Fruit fly (Drosophila melanogaster) whole organism, embryonic: ENCODE measurements around the gene aux.
A peak's percentile ranks its signal among the peaks of the same experiment; 100 is the strongest.

Experiments used
- CG10267 ChIP-seq: fragments of 200-800 bp; sonication (Bioruptor generic); optimal IDR thresholded peaks from 2 replicates; lab custom pipeline; 2018; ENCODE audit warnings: missing biosample characterization, mild to moderate bottlenecking, missing genetic modification characterization, moderate library complexity
- CG10543 ChIP-seq: fragments of 200-800 bp; sonication (Bioruptor generic); optimal IDR thresholded peaks from 3 replicates; lab custom pipeline; 2017; ENCODE audit warnings: missing biosample characterization, mild to moderate bottlenecking, missing genetic modification characterization, moderate library complexity
- CG11456 ChIP-seq: fragments of 200-800 bp; sonication (Bioruptor generic); IDR thresholded peaks from 3 replicates; pipeline ENCODE4 v1.3.6; 2022; ENCODE audit warnings: missing biosample characterization, missing genetic modification characterization
- CG11695 ChIP-seq: fragments of 200-800 bp; sonication (Bioruptor generic); IDR thresholded peaks from 3 replicates; pipeline ENCODE4 v1.3.6; 2022; ENCODE audit warnings: missing biosample characterization, missing genetic modification characterization
- CG12071 ChIP-seq: fragments of 200-800 bp; sonication (Bioruptor generic); optimal IDR thresholded peaks from 3 replicates; lab custom pipeline; 2018; ENCODE audit warnings: missing biosample characterization, mild to moderate bottlenecking, missing genetic modification characterization
- CG12236 ChIP-seq: fragments of 200-800 bp; sonication (Bioruptor generic); optimal IDR thresholded peaks from 2 replicates; lab custom pipeline; 2016; ENCODE audit warnings: missing biosample characterization, missing genetic modification characterization
- CG13287 ChIP-seq: fragments of 200-800 bp; sonication (Bioruptor generic); IDR thresholded peaks from 2 replicates; pipeline ENCODE4 v1.3.6; 2022; ENCODE audit warnings: missing biosample characterization, missing genetic modification characterization; ENCODE audit not compliant: partially characterized antibody
- CG14441 ChIP-seq: fragments of 200-800 bp; sonication (Bioruptor generic); IDR thresholded peaks from 2 replicates; pipeline ENCODE4 v1.3.6; 2022; ENCODE audit warnings: missing biosample characterization, missing genetic modification characterization
- CG14710 ChIP-seq: fragments of 200-800 bp; sonication (Bioruptor generic); optimal IDR thresholded peaks from 3 replicates; lab custom pipeline; 2019; ENCODE audit warnings: missing biosample characterization, mild to moderate bottlenecking, missing genetic modification characterization, moderate library complexity
- CG15073 ChIP-seq: fragments of 200-800 bp; sonication (Bioruptor generic); optimal IDR thresholded peaks from 2 replicates; lab custom pipeline; 2016; ENCODE audit warnings: missing biosample characterization, missing genetic modification characterization
- CG17912 ChIP-seq: fragments of 200-800 bp; sonication (Bioruptor generic); optimal IDR thresholded peaks from 2 replicates; lab custom pipeline; 2018; ENCODE audit warnings: missing biosample characterization, mild to moderate bottlenecking, missing genetic modification characterization
- CG1832 ChIP-seq: fragments of 200-800 bp; sonication (Bioruptor generic); optimal IDR thresholded peaks from 2 replicates; lab custom pipeline; 2017; ENCODE audit warnings: missing biosample characterization, mild to moderate bottlenecking, missing genetic modification characterization, inconsistent platforms
- CG2875 ChIP-seq: fragments of 200-800 bp; sonication (Bioruptor generic); optimal IDR thresholded peaks from 2 replicates; lab custom pipeline; 2017; ENCODE audit warnings: missing biosample characterization, mild to moderate bottlenecking, missing genetic modification characterization, missing genetic modification reagents
- CG33557 ChIP-seq: fragments of 200-800 bp; sonication (Bioruptor generic); optimal IDR thresholded peaks from 2 replicates; lab custom pipeline; 2019; ENCODE audit warnings: missing biosample characterization, mild to moderate bottlenecking, missing genetic modification characterization, moderate library complexity
- CG3995 ChIP-seq: fragments of 200-800 bp; sonication (Bioruptor generic); optimal IDR thresholded peaks from 3 replicates; lab custom pipeline; 2016; ENCODE audit warnings: missing biosample characterization, missing genetic modification characterization
- CG6689 ChIP-seq: fragments of 200-800 bp; sonication (Bioruptor generic); IDR thresholded peaks from 2 replicates; pipeline ENCODE4 v1.3.6; 2022; ENCODE audit warnings: missing biosample characterization, missing genetic modification characterization
- CG6813 ChIP-seq: fragments of 200-800 bp; sonication (Bioruptor generic); optimal IDR thresholded peaks from 2 replicates; lab custom pipeline; 2017; ENCODE audit warnings: missing biosample characterization, missing genetic modification characterization, mild to moderate bottlenecking, moderate library complexity, missing genetic modification reagents
- CG7372 ChIP-seq: fragments of 200-800 bp; sonication (Bioruptor generic); IDR thresholded peaks from 2 replicates; pipeline ENCODE4 v1.3.6; 2022; ENCODE audit warnings: missing biosample characterization, missing genetic modification characterization
- CG7556 ChIP-seq: fragments of 200-800 bp; sonication (Bioruptor generic); optimal IDR thresholded peaks from 2 replicates; lab custom pipeline; 2017; ENCODE audit warnings: missing biosample characterization, mild to moderate bottlenecking, missing genetic modification characterization
- CG8089 ChIP-seq: fragments of 200-800 bp; sonication (Bioruptor generic); optimal IDR thresholded peaks from 3 replicates; lab custom pipeline; 2016; ENCODE audit warnings: missing biosample characterization, missing genetic modification characterization
- CG8765 ChIP-seq: fragments of 200-800 bp; sonication (Bioruptor generic); IDR thresholded peaks from 2 replicates; pipeline ENCODE4 v1.3.6; 2022; ENCODE audit warnings: missing biosample characterization, missing genetic modification characterization
- CG9817 ChIP-seq: fragments of 200-800 bp; sonication (Bioruptor generic); optimal IDR thresholded peaks from 2 replicates; lab custom pipeline; 2018; ENCODE audit warnings: missing biosample characterization, mild to moderate bottlenecking, missing genetic modification characterization, moderate library complexity
- Ets97D ChIP-seq: fragments of 200-800 bp; sonication (Bioruptor generic); optimal IDR thresholded peaks from 3 replicates; lab custom pipeline; 2016; ENCODE audit warnings: missing biosample characterization, missing genetic modification characterization
- HLH3B ChIP-seq: fragments of 200-800 bp; sonication (Bioruptor generic); IDR thresholded peaks from 2 replicates; pipeline ENCODE4 v1.3.6; 2022; ENCODE audit warnings: missing biosample characterization, missing genetic modification characterization
- Lpt ChIP-seq: fragments of >200 bp; optimal IDR thresholded peaks from 2 replicates; lab custom pipeline; 2018; ENCODE audit warnings: missing biosample characterization, missing genetic modification characterization
- Neu2 ChIP-seq: fragments of 200-800 bp; sonication (Bioruptor generic); optimal IDR thresholded peaks from 3 replicates; lab custom pipeline; 2016; ENCODE audit warnings: missing biosample characterization, missing genetic modification characterization, borderline replicate concordance
- Opbp ChIP-seq: fragments of 200-800 bp; sonication (Bioruptor generic); IDR thresholded peaks from 3 replicates; pipeline ENCODE4 v1.3.6; 2022; ENCODE audit warnings: missing biosample characterization, missing genetic modification characterization; ENCODE audit not compliant: partially characterized antibody
- Ravus ChIP-seq: fragments of 200-800 bp; sonication (Bioruptor generic); IDR thresholded peaks from 2 replicates; pipeline ENCODE4 v1.3.6; 2022; ENCODE audit warnings: missing biosample characterization, missing genetic modification characterization
- Scr ChIP-seq: fragments of 200-800 bp; sonication (Bioruptor generic); IDR thresholded peaks from 2 replicates; pipeline ENCODE4 v1.3.6; 2022; ENCODE audit warnings: missing biosample characterization, missing genetic modification characterization; ENCODE audit not compliant: partially characterized antibody
- cato ChIP-seq: fragments of 200-800 bp; sonication (Bioruptor generic); optimal IDR thresholded peaks from 2 replicates; lab custom pipeline; 2016; ENCODE audit warnings: missing biosample characterization, missing genetic modification characterization, borderline replicate concordance
- chif ChIP-seq, 2 experiments: fragments of 200-800 bp; sonication (Bioruptor generic); optimal IDR thresholded peaks; 3 replicates each; lab custom pipeline; 2016; ENCODE audit warnings: missing biosample characterization in 2 of 2, missing genetic modification characterization in 2 of 2
- corto ChIP-seq: fragments of 200-800 bp; sonication (Bioruptor generic); optimal IDR thresholded peaks from 2 replicates; lab custom pipeline; 2016; ENCODE audit warnings: missing biosample characterization, mild to moderate bottlenecking, missing genetic modification characterization, moderate library complexity
- crp ChIP-seq, 2 experiments: fragments of 200-800 bp; sonication (Bioruptor generic); optimal IDR thresholded peaks; 2 replicates in 1 of 2; 3 replicates in 1 of 2; lab custom pipeline; 2017; ENCODE audit warnings: missing biosample characterization in 2 of 2, missing genetic modification characterization in 2 of 2, mild to moderate bottlenecking in 1 of 2, moderate library complexity in 1 of 2
- dan ChIP-seq: fragments of 200-800 bp; sonication (Bioruptor generic); IDR thresholded peaks from 2 replicates; pipeline ENCODE4 v1.3.6; 2022; ENCODE audit warnings: missing biosample characterization, missing genetic modification characterization
- dati ChIP-seq: fragments of 200-800 bp; sonication (Bioruptor generic); IDR thresholded peaks from 2 replicates; pipeline ENCODE4 v1.3.6; 2022; ENCODE audit warnings: missing biosample characterization, missing genetic modification characterization
- dmrt99B ChIP-seq: fragments of 200-800 bp; sonication (Bioruptor generic); optimal IDR thresholded peaks from 2 replicates; lab custom pipeline; 2018; ENCODE audit warnings: missing biosample characterization, mild to moderate bottlenecking, missing genetic modification characterization, moderate library complexity
- dysf ChIP-seq: fragments of 200-800 bp; sonication (Bioruptor generic); IDR thresholded peaks from 3 replicates; pipeline ENCODE4 v1.3.6; 2022; ENCODE audit warnings: missing biosample characterization, missing genetic modification characterization
- ems ChIP-seq: fragments of 200-800 bp; sonication (Bioruptor generic); optimal IDR thresholded peaks from 3 replicates; lab custom pipeline; 2016; ENCODE audit warnings: missing biosample characterization, missing genetic modification characterization
- gfzf ChIP-seq: fragments of 200-800 bp; sonication (Bioruptor generic); optimal IDR thresholded peaks from 2 replicates; lab custom pipeline; 2016; ENCODE audit warnings: missing biosample characterization, mild to moderate bottlenecking, missing genetic modification characterization, moderate library complexity
- knrl ChIP-seq: fragments of 200-800 bp; sonication (Bioruptor generic); IDR thresholded peaks from 3 replicates; pipeline ENCODE4 v1.3.6; 2022; ENCODE audit warnings: missing biosample characterization, missing genetic modification characterization; ENCODE audit not compliant: partially characterized antibody
- lov ChIP-seq, 2 experiments: fragments of 200-800 bp in 1 of 2; fragments of >200 bp in 1 of 2; sonication (Bioruptor generic) in 1 of 2; IDR thresholded peaks in 1 of 2; optimal IDR thresholded peaks in 1 of 2; 2 replicates in 1 of 2; 3 replicates in 1 of 2; pipeline versions ENCODE4 v1.3.6 to Lab custom; 2017 to 2022; ENCODE audit warnings: missing biosample characterization in 1 of 2, missing genetic modification characterization in 1 of 2
- nmo ChIP-seq: fragments of 200-800 bp; sonication (Bioruptor generic); optimal IDR thresholded peaks from 2 replicates; lab custom pipeline; 2018; ENCODE audit warnings: missing biosample characterization, mild to moderate bottlenecking, missing genetic modification characterization, moderate library complexity
- otp ChIP-seq: fragments of 200-800 bp; sonication (Bioruptor generic); IDR thresholded peaks from 3 replicates; pipeline ENCODE4, ENCODE4 v1.3.6; 2022; ENCODE audit warnings: missing biosample characterization, missing genetic modification characterization
- pb ChIP-seq: fragments of 200-800 bp; sonication (Bioruptor generic); optimal IDR thresholded peaks from 3 replicates; lab custom pipeline; 2016; ENCODE audit warnings: missing biosample characterization, missing genetic modification characterization
- sens ChIP-seq: fragments of 200-800 bp; sonication (Bioruptor generic); peaks from one replicate; lab custom pipeline; 2016; ENCODE audit warnings: missing biosample characterization, missing genetic modification characterization
- so ChIP-seq: fragments of 200-800 bp; sonication (Bioruptor generic); IDR thresholded peaks from 3 replicates; pipeline ENCODE4 v1.3.6; 2022; ENCODE audit warnings: missing biosample characterization, missing genetic modification characterization
- z ChIP-seq: fragments of 200-800 bp; sonication (Bioruptor generic); IDR thresholded peaks from 3 replicates; pipeline ENCODE4 v1.3.6; 2022; ENCODE audit warnings: missing biosample characterization, missing genetic modification characterization
- zfh2 ChIP-seq: fragments of 200-800 bp; sonication (Bioruptor generic); optimal IDR thresholded peaks from 2 replicates; lab custom pipeline; 2016; ENCODE audit warnings: missing biosample characterization, missing genetic modification characterization

Gene aux

dm6 chr3R:4215264-4215993 is 3.8 kb downstream of the aux start, which contains the start of gene CG14636 (continued):
- peak; percentile 69 for TF ChIP-seq pb (GFP tag; lab: Kevin White, UChicago)
- TF ChIP-seq nmo: peak; percentile 43
- no peak for TF ChIP-seq dati (GFP tag; lab: Robert Waterston, UW)
- no peak for TF ChIP-seq corto (GFP tag; lab: Kevin White, UChicago)
- peak; percentile 30 for TF ChIP-seq CG8089 (GFP tag; lab: Kevin White, UChicago)
- TF ChIP-seq Lpt (GFP tag; lab: Kevin White, UChicago): no peak
- TF ChIP-seq CG10543 (GFP tag; lab: Kevin White, UChicago): peak; percentile 92
- 0 out of 3 replicates have a peak, but pooled peaks have one; percentile 45 for TF ChIP-seq z (GFP tag; lab: Robert Waterston, UW)
- no peak for TF ChIP-seq CG2875
- peak; percentile 46 for TF ChIP-seq CG6813 (GFP tag; lab: Kevin White, UChicago)
- peak; percentile 21 for TF ChIP-seq CG10267 (tag; lab: Kevin White, UChicago)
- peak; percentile 78 for TF ChIP-seq HLH3B (GFP tag; lab: Robert Waterston, UW)
- TF ChIP-seq otp: 0 out of 3 replicates have a peak, but pooled peaks have one; percentile 25
- TF ChIP-seq CG8765 (GFP tag; lab: Robert Waterston, UW): no peak
- TF ChIP-seq Opbp (GFP tag; lab: Robert Waterston, UW): no peak
- no peak for TF ChIP-seq CG12236
- TF ChIP-seq CG1832: no peak
- TF ChIP-seq CG15073 (GFP tag; lab: Kevin White, UChicago): no peak
- TF ChIP-seq zfh2 (GFP tag; lab: Kevin White, UChicago): peak; percentile 72
- peak; percentile 37 for TF ChIP-seq CG12071
- peak; percentile 49 for TF ChIP-seq ems (GFP tag; lab: Kevin White, UChicago)
- peak; percentile 52 for TF ChIP-seq CG13287 (GFP tag; lab: Robert Waterston, UW)
- peak; percentile 72; the same call in 2 of the 3 replicates for TF ChIP-seq CG11456 (GFP tag; lab: Robert Waterston, UW)
- peak; percentile 84 for TF ChIP-seq CG11695
- peak; percentile 34 to 67 for TF ChIP-seq chif (GFP tag; optimal IDR thresholded peaks at IDR 0.05; lab: Kevin White, UChicago)
- TF ChIP-seq CG14441 (GFP tag; lab: Robert Waterston, UW): peak; percentile 90
- peak; percentile 4 for TF ChIP-seq Neu2 (GFP tag; lab: Kevin White, UChicago)
- TF ChIP-seq CG7556 (GFP tag; lab: Kevin White, UChicago): peak; percentile 69
- no peak for TF ChIP-seq cato (GFP tag; lab: Kevin White, UChicago)
- no peak for TF ChIP-seq CG33557
- 0 out of 2 replicates have a peak, but pooled peaks have one; percentile 7 for TF ChIP-seq Ravus
- TF ChIP-seq dan (GFP tag; lab: Robert Waterston, UW): no peak
- peak; percentile 12 for TF ChIP-seq CG3995
- TF ChIP-seq CG14710 (tag; lab: Kevin White, UChicago): no peak
- peak; percentile 77 for TF ChIP-seq sens (GFP tag; lab: Kevin White, UChicago)
- TF ChIP-seq knrl (GFP tag; lab: Robert Waterston, UW): peak; percentile 41; the same call in 2 of the 3 replicates
- peak; percentile 77 for TF ChIP-seq CG7372 (GFP tag; lab: Robert Waterston, UW)
- no peak for TF ChIP-seq Scr (GFP tag; lab: Robert Waterston, UW)
- peak; percentile 90 for TF ChIP-seq dysf (GFP tag; lab: Robert Waterston, UW)
- TF ChIP-seq Ets97D (GFP tag; lab: Kevin White, UChicago): peak; percentile 14
- TF ChIP-seq CG17912: peak; percentile 21
- TF ChIP-seq dmrt99B (tag; lab: Kevin White, UChicago): peak; percentile 82
- peak; percentile 79 for TF ChIP-seq CG6689 (GFP tag; lab: Robert Waterston, UW)
- TF ChIP-seq lov (optimal IDR thresholded peaks at IDR 0.05; lab: Kevin White, UChicago): no peak
- TF ChIP-seq lov (GFP tag; IDR thresholded peaks at IDR 0.05; lab: Robert Waterston, UW): no peak
- no peak for TF ChIP-seq crp (GFP tag; optimal IDR thresholded peaks at IDR 0.05; lab: Kevin White, UChicago)
- peak; percentile 81; the same call in 2 of the 3 replicates for TF ChIP-seq so (GFP tag; lab: Robert Waterston, UW)
- TF ChIP-seq gfzf (GFP tag; lab: Kevin White, UChicago): no peak
- peak; percentile 64 for TF ChIP-seq CG9817
